Fruit fly (Drosophila melanogaster) whole organism, wandering third instar larva: ENCODE results near the gene Or22b.

Source experiments
- CG32264 ChIP-seq: fragments of 200-800 bp; sonication (Bioruptor generic); optimal IDR thresholded peaks from 2 replicates; lab custom pipeline; 2016; ENCODE audit warnings: missing biosample characterization, missing genetic modification characterization
- CrebA ChIP-seq: fragments of 200-800 bp; sonication (Bioruptor generic); optimal IDR thresholded peaks from 2 replicates; lab custom pipeline; 2016; ENCODE audit warnings: missing biosample characterization, mild to moderate bottlenecking, missing genetic modification characterization, borderline replicate concordance
- Dfd ChIP-seq: fragments of >200 bp; optimal IDR thresholded peaks from 2 replicates; lab custom pipeline; 2017; ENCODE audit warnings: missing biosample characterization, missing genetic modification characterization
- GATAd ChIP-seq: sonication (Bioruptor generic); optimal IDR thresholded peaks from 2 replicates; lab custom pipeline; 2016; ENCODE audit warnings: missing biosample characterization, missing genetic modification characterization
- HLH106 ChIP-seq: fragments of 200-800 bp; optimal IDR thresholded peaks from 3 replicates; lab custom pipeline; 2019; ENCODE audit warnings: missing biosample characterization, mild to moderate bottlenecking, missing genetic modification characterization, moderate library complexity
- Hnf4 ChIP-seq: fragments of 200-800 bp; sonication (Bioruptor generic); optimal IDR thresholded peaks from 2 replicates; lab custom pipeline; 2016; ENCODE audit warnings: missing biosample characterization, mild to moderate bottlenecking, missing genetic modification characterization
- Hr83 ChIP-seq: fragments of 200-300 bp; sonication (Bioruptor generic); optimal IDR thresholded peaks from 2 replicates; lab custom pipeline; 2016; ENCODE audit warnings: missing biosample characterization, mild to moderate bottlenecking, missing genetic modification characterization, moderate library complexity; ENCODE audit not compliant: poor library complexity, severe bottlenecking
- Jra ChIP-seq: sonication (Bioruptor generic); optimal IDR thresholded peaks from 2 replicates; lab custom pipeline; 2016; ENCODE audit warnings: missing biosample characterization, missing genetic modification characterization
- Myc ChIP-seq: fragments of >200 bp; optimal IDR thresholded peaks from 2 replicates; lab custom pipeline; 2017
- N ChIP-seq: fragments of >200 bp; optimal IDR thresholded peaks from 2 replicates; lab custom pipeline; 2018; ENCODE audit warnings: missing biosample characterization, missing external identifiers, missing genetic modification characterization
- OdsH ChIP-seq: fragments of 200-800 bp; sonication (Bioruptor generic); optimal IDR thresholded peaks from 2 replicates; lab custom pipeline; 2016; ENCODE audit warnings: missing biosample characterization, mild to moderate bottlenecking, missing genetic modification characterization
- Rel ChIP-seq, 2 experiments: fragments of 200-800 bp; sonication (Bioruptor generic) in 1 of 2; optimal IDR thresholded peaks; 2 replicates in 1 of 2; 3 replicates in 1 of 2; lab custom pipeline; 2016 to 2019; ENCODE audit warnings: mild to moderate bottlenecking in 2 of 2, missing biosample characterization in 2 of 2, missing genetic modification characterization in 2 of 2, moderate library complexity in 1 of 2
- Sp1 ChIP-seq: fragments of 200-800 bp; sonication (Bioruptor generic); optimal IDR thresholded peaks from 3 replicates; lab custom pipeline; 2019; ENCODE audit warnings: missing biosample characterization, mild to moderate bottlenecking, missing genetic modification characterization, moderate library complexity
- Vsx2 ChIP-seq: fragments of 200-300, 225-300 bp; sonication (Bioruptor generic); optimal IDR thresholded peaks from 2 replicates; lab custom pipeline; 2018; ENCODE audit warnings: missing biosample characterization, missing genetic modification characterization; ENCODE audit not compliant: partially characterized antibody
- br ChIP-seq: fragments of 200-800 bp; sonication (Bioruptor generic); optimal IDR thresholded peaks from 2 replicates; lab custom pipeline; 2016; ENCODE audit warnings: missing biosample characterization, missing genetic modification characterization
- brk ChIP-seq: fragments of 200-800 bp; sonication (Bioruptor generic); optimal IDR thresholded peaks from 2 replicates; lab custom pipeline; 2016; ENCODE audit warnings: missing biosample characterization, mild to moderate bottlenecking, missing genetic modification characterization
- dsf ChIP-seq: sonication (Bioruptor generic); optimal IDR thresholded peaks from 2 replicates; lab custom pipeline; 2016; ENCODE audit warnings: missing biosample characterization, missing genetic modification characterization, borderline replicate concordance
- ey ChIP-seq: fragments of 200-800 bp; sonication (Bioruptor generic); optimal IDR thresholded peaks from 2 replicates; lab custom pipeline; 2016; ENCODE audit warnings: missing biosample characterization, missing genetic modification characterization
- foxo ChIP-seq, 2 experiments: fragments of 200-800 bp; sonication (Bioruptor generic); optimal IDR thresholded peaks; 2 replicates in 1 of 2; 3 replicates in 1 of 2; lab custom pipeline; 2016 to 2017; ENCODE audit warnings: missing biosample characterization in 2 of 2, missing genetic modification characterization in 2 of 2
- fru ChIP-seq: fragments of 200-800 bp; sonication (Bioruptor generic); optimal IDR thresholded peaks from 3 replicates; lab custom pipeline; 2016; ENCODE audit warnings: missing biosample characterization, mild to moderate bottlenecking, missing genetic modification characterization
- h ChIP-seq: fragments of 200-800 bp; sonication (Bioruptor generic); optimal IDR thresholded peaks from 3 replicates; lab custom pipeline; 2016; ENCODE audit warnings: missing biosample characterization, mild to moderate bottlenecking, missing genetic modification characterization
- jim ChIP-seq: fragments of 175-275, 200-325 bp; sonication (Bioruptor generic); optimal IDR thresholded peaks from 2 replicates; lab custom pipeline; 2016; ENCODE audit warnings: missing biosample characterization, mild to moderate bottlenecking, missing genetic modification characterization
- lola ChIP-seq: fragments of >200 bp; optimal IDR thresholded peaks from 2 replicates; lab custom pipeline; 2017; ENCODE audit warnings: missing biosample characterization, missing genetic modification characterization
- rgr ChIP-seq: fragments of 200-800 bp; sonication (Bioruptor generic); optimal IDR thresholded peaks from 3 replicates; lab custom pipeline; 2016; ENCODE audit warnings: missing biosample characterization, mild to moderate bottlenecking, missing genetic modification characterization
- sage ChIP-seq: fragments of 200-800 bp; sonication (Bioruptor generic); optimal IDR thresholded peaks from 2 replicates; lab custom pipeline; 2016; ENCODE audit warnings: missing biosample characterization, mild to moderate bottlenecking, missing genetic modification characterization
- sv ChIP-seq: fragments of 200-800 bp; sonication (Bioruptor generic); optimal IDR thresholded peaks from 3 replicates; lab custom pipeline; 2016; ENCODE audit warnings: missing biosample characterization, missing genetic modification characterization
- tai ChIP-seq: sonication (Bioruptor generic); optimal IDR thresholded peaks from 2 replicates; lab custom pipeline; 2016; ENCODE audit warnings: missing biosample characterization, missing genetic modification characterization
- usp ChIP-seq: fragments of >200 bp; optimal IDR thresholded peaks from 2 replicates; lab custom pipeline; 2017; ENCODE audit warnings: missing biosample characterization, missing genetic modification characterization

The Or22b gene

dm6 chr2L:1495160-1495559 lies 27.3 kb upstream of the Or22b start, which contains the start of gene CG31926:
CG31926 (plus strand) TSS chr2L:1495460.
- TF ChIP-seq sage (GFP tag; lab: Kevin White, UChicago): no peak
- no peak for TF ChIP-seq Sp1 (GFP tag; lab: Kevin White, UChicago)
- no peak for TF ChIP-seq sv (GFP tag; lab: Kevin White, UChicago)
- TF ChIP-seq Rel (GFP tag; optimal IDR thresholded peaks at IDR 0.05; lab: Kevin White, UChicago): no peak
- no peak for TF ChIP-seq Rel (tag; optimal IDR thresholded peaks at IDR 0.05; lab: Kevin White, UChicago)
- no peak for TF ChIP-seq CG32264
- TF ChIP-seq OdsH: no peak
- TF ChIP-seq CrebA (GFP tag; lab: Kevin White, UChicago): no peak
- no peak for TF ChIP-seq ey (GFP tag; lab: Kevin White, UChicago)
- no peak for TF ChIP-seq dsf (GFP tag; lab: Kevin White, UChicago)
- no peak for TF ChIP-seq GATAd (GFP tag; lab: Kevin White, UChicago)
- TF ChIP-seq br (GFP tag; lab: Kevin White, UChicago): no peak
- no peak for TF ChIP-seq Hnf4 (GFP tag; lab: Kevin White, UChicago)
- no peak for TF ChIP-seq HLH106 (tag; lab: Kevin White, UChicago)
- TF ChIP-seq Myc (lab: Kevin White, UChicago): no peak
- TF ChIP-seq Jra: no peak
- TF ChIP-seq, all 38 proteins: peak for 0

DNA sequence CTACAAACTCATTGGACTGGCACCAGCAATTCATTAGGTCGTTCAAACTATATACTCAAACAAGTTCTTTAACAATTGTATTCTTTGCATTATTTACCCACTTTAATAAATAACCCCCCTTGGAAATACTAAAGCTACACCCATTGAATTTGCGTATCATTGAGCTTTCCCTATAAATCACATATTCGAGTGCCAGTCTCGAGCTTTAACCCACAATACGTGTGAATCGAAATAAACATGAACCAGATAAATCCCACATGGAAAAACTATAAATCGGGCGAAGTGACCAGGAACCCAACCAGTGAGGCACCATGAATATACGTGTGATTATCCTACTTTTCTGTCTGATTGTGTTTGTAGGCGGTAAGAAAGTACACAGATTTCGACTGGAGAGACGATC lies 25.6 kb upstream of the Or22b start, which contains the start of gene CG31661:
TSS of gene CG31661 (plus strand) at position 301 of the 400 bp plus-strand sequence.
- TF ChIP-seq N: no peak
- no peak for TF ChIP-seq HLH106 (tag; lab: Kevin White, UChicago)
- TF ChIP-seq usp (GFP tag; lab: Kevin White, UChicago): no peak
- TF ChIP-seq Jra: no peak
- no peak for TF ChIP-seq CrebA (GFP tag; lab: Kevin White, UChicago)
- TF ChIP-seq sv (GFP tag; lab: Kevin White, UChicago): no peak
- no peak for TF ChIP-seq Vsx2 (GFP tag; lab: Kevin White, UChicago)
- no peak for TF ChIP-seq br (GFP tag; lab: Kevin White, UChicago)
- no peak for TF ChIP-seq brk
- TF ChIP-seq foxo (GFP tag; optimal IDR thresholded peaks at IDR 0.05; lab: Kevin White, UChicago): no peak
- TF ChIP-seq lola (GFP tag; lab: Kevin White, UChicago): no peak
- no peak for TF ChIP-seq Myc (lab: Kevin White, UChicago)
- TF ChIP-seq h (GFP tag; lab: Kevin White, UChicago): no peak
- TF ChIP-seq CG32264: no peak
- TF ChIP-seq ey (GFP tag; lab: Kevin White, UChicago): no peak
- TF ChIP-seq Hr83 (GFP tag; lab: Kevin White, UChicago): no peak

- TF ChIP-seq brk (no peak), Dfd (GFP tag; lab: Kevin White, UChicago) (peak; percentile 96), N (no peak), Myc (lab: Kevin White, UChicago) (no peak)
These were observed 23.4 kb upstream of the Or22b start for dm6 chr2L:1498966-1499554.

- TF ChIP-seq br (GFP tag; lab: Kevin White, UChicago): no peak
- TF ChIP-seq fru: no peak
- no peak for TF ChIP-seq Myc (lab: Kevin White, UChicago)
- no peak for TF ChIP-seq tai (GFP tag; lab: Kevin White, UChicago)
- no peak for TF ChIP-seq CrebA (GFP tag; lab: Kevin White, UChicago)
- no peak for TF ChIP-seq foxo (GFP tag; optimal IDR thresholded peaks at IDR 0.05; lab: Kevin White, UChicago)
These were observed 22.2 kb upstream of the Or22b start, which contains the start of gene CG18131 for dm6 chr2L:1500312-1500711. CG18131 (minus strand) TSS chr2L:1500608.

DNA sequence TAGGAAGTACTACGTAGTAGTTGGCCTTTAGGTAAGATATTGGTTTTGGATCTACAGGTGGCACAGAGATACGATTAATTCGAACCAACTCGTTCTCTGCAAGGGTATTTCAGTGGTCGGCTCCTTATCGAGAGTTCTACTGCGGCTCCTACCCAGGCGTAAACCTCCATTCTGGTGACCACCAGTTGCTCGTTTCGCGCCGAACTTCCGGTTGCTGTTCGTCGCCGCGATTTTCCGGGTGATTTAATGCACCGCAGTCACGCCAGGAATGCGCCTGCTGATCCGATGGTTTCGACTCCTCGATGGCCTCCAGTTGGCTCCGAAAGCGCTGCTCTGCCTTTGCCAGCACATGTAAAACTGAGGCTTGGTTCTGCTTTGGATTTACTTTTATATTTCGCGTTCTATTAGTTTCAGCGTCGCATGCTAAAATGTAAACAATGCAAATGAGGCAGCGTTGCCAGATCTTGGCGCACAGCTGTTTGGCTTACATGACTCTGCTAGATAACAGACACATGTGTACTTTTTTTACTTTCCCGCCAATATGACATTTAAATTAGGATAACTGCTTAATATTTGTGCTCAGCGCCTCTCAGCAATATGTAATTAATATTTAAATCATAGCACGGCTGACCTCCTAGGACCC lies 19.9 kb upstream of the Or22b start, which contains the start of gene CG7420:
TSS of gene CG7420 (minus strand) at position 446 of the 643 bp plus-strand sequence.
- no peak for TF ChIP-seq foxo (GFP tag; optimal IDR thresholded peaks at IDR 0.05; lab: Kevin White, UChicago)
- no peak for TF ChIP-seq rgr (GFP tag; lab: Kevin White, UChicago)
- TF ChIP-seq tai (GFP tag; lab: Kevin White, UChicago): no peak
- TF ChIP-seq N: no peak
- TF ChIP-seq Rel (GFP tag; optimal IDR thresholded peaks at IDR 0.05; lab: Kevin White, UChicago): no peak
- TF ChIP-seq Rel (tag; optimal IDR thresholded peaks at IDR 0.05; lab: Kevin White, UChicago): peak; percentile 64
- no peak for TF ChIP-seq jim (GFP tag; lab: Kevin White, UChicago)
